Worm (Caenorhabditis elegans) whole organism, late embryonic: Measurements from ENCODE around the gene ulp-2.

Experiments
- C08G9.2 ChIP-seq: sonication (generic microtip); optimal IDR thresholded peaks from 2 replicates; lab custom pipeline; 2016; ENCODE audit warnings: mild to moderate bottlenecking, missing genetic modification characterization, moderate library complexity, missing compliant biosample characterization
- K02D7.2 ChIP-seq: sonication (generic microtip); optimal IDR thresholded peaks from 2 replicates; lab custom pipeline; 2017; ENCODE audit warnings: mild to moderate bottlenecking, missing genetic modification characterization, missing compliant biosample characterization
- K09A11.1 ChIP-seq: sonication (generic microtip); optimal IDR thresholded peaks from 2 replicates; lab custom pipeline; 2017; ENCODE audit warnings: antibody characterized with exemption, mild to moderate bottlenecking, missing genetic modification characterization, missing compliant biosample characterization; ENCODE audit not compliant: insufficient read depth
- T23F11.4 ChIP-seq: fragments of 200-800 bp; sonication (Bioruptor generic); optimal IDR thresholded peaks from 2 replicates; lab custom pipeline; 2018; ENCODE audit warnings: mild to moderate bottlenecking, missing genetic modification characterization, missing compliant biosample characterization
- ceh-18 ChIP-seq: sonication (generic microtip); optimal IDR thresholded peaks from 2 replicates; lab custom pipeline; 2016; ENCODE audit warnings: missing genetic modification characterization, missing compliant biosample characterization
- ceh-19 ChIP-seq: fragments of 200-800 bp; sonication (Bioruptor generic); optimal IDR thresholded peaks from 2 replicates; lab custom pipeline; 2018; ENCODE audit warnings: mild to moderate bottlenecking, missing genetic modification characterization, missing compliant biosample characterization
- ceh-22 ChIP-seq: sonication (generic microtip); optimal IDR thresholded peaks from 2 replicates; lab custom pipeline; 2017; ENCODE audit warnings: missing biosample characterization, missing genetic modification characterization
- ceh-24 ChIP-seq: sonication (generic microtip); optimal IDR thresholded peaks from 2 replicates; lab custom pipeline; 2016; ENCODE audit warnings: mild to moderate bottlenecking, missing genetic modification characterization, missing compliant biosample characterization
- ceh-30 ChIP-seq: fragments of 150-350 bp; optimal IDR thresholded peaks from 2 replicates; lab custom pipeline; 2014; ENCODE audit warnings: missing biosample characterization, missing genetic modification characterization
- ceh-45 ChIP-seq: fragments of 200-800 bp; sonication (Bioruptor generic); IDR thresholded peaks from 2 replicates; pipeline ENCODE4 v1.3.6; 2022; ENCODE audit warnings: missing genetic modification reagents, missing genetic modification characterization, missing compliant biosample characterization
- ceh-48 ChIP-seq: sonication (generic microtip); optimal IDR thresholded peaks from 2 replicates; lab custom pipeline; 2016; ENCODE audit warnings: missing genetic modification characterization, inconsistent platforms, missing compliant biosample characterization
- che-1 ChIP-seq: sonication (generic microtip); optimal IDR thresholded peaks from 2 replicates; lab custom pipeline; 2016; ENCODE audit warnings: mild to moderate bottlenecking, missing genetic modification characterization, missing compliant biosample characterization
- dve-1 ChIP-seq: sonication (generic microtip); optimal IDR thresholded peaks from 2 replicates; lab custom pipeline; 2017; ENCODE audit warnings: antibody characterized with exemption, mild to moderate bottlenecking, missing genetic modification characterization, missing compliant biosample characterization
- elt-2 ChIP-seq: sonication (generic microtip); optimal IDR thresholded peaks from 2 replicates; lab custom pipeline; 2016; ENCODE audit warnings: missing genetic modification reagents, missing genetic modification characterization, missing compliant biosample characterization
- elt-4 ChIP-seq: sonication (generic microtip); optimal IDR thresholded peaks from 2 replicates; lab custom pipeline; 2016; ENCODE audit warnings: missing genetic modification characterization, missing compliant biosample characterization
- eyg-1 ChIP-seq: sonication (generic microtip); optimal IDR thresholded peaks from 2 replicates; lab custom pipeline; 2016; ENCODE audit warnings: missing genotype, missing genetic modification characterization, missing compliant biosample characterization
- gmeb-2 ChIP-seq: sonication (generic microtip); optimal IDR thresholded peaks from 2 replicates; lab custom pipeline; 2016; ENCODE audit warnings: missing genetic modification characterization, inconsistent platforms, missing compliant biosample characterization
- hlh-15 ChIP-seq: sonication (generic microtip); optimal IDR thresholded peaks from 2 replicates; lab custom pipeline; 2016; ENCODE audit warnings: missing genetic modification characterization, missing compliant biosample characterization
- lim-6 ChIP-seq: sonication (generic microtip); optimal IDR thresholded peaks from 2 replicates; lab custom pipeline; 2016; ENCODE audit warnings: missing genetic modification characterization, missing compliant biosample characterization
- lin-11 ChIP-seq: fragments of 200-800 bp; sonication (Bioruptor generic); optimal IDR thresholded peaks from 2 replicates; lab custom pipeline; 2018; ENCODE audit warnings: mild to moderate bottlenecking, missing genetic modification characterization, missing compliant biosample characterization
- madf-2 ChIP-seq: sonication (generic microtip); optimal IDR thresholded peaks from 2 replicates; lab custom pipeline; 2017; ENCODE audit warnings: missing genetic modification characterization, missing compliant biosample characterization
- nfya-1 ChIP-seq: sonication (generic microtip); optimal IDR thresholded peaks from 2 replicates; lab custom pipeline; 2017; ENCODE audit warnings: missing genetic modification characterization, mild to moderate bottlenecking, missing compliant biosample characterization, antibody characterized with exemption, moderate library complexity
- nhr-232 ChIP-seq: sonication (generic microtip); optimal IDR thresholded peaks from 2 replicates; lab custom pipeline; 2016; ENCODE audit warnings: missing genetic modification characterization, missing compliant biosample characterization
- odd-2 ChIP-seq: sonication (generic microtip); optimal IDR thresholded peaks from 2 replicates; lab custom pipeline; 2017; ENCODE audit warnings: antibody characterized with exemption, mild to moderate bottlenecking, missing genetic modification characterization, missing compliant biosample characterization
- pat-9 ChIP-seq: fragments of 200-800 bp; sonication (Bioruptor generic); optimal IDR thresholded peaks from 2 replicates; lab custom pipeline; 2018; ENCODE audit warnings: mild to moderate bottlenecking, missing genetic modification characterization, moderate library complexity, missing compliant biosample characterization
- pros-1 ChIP-seq: fragments of 150-350 bp; optimal IDR thresholded peaks from 2 replicates; lab custom pipeline; 2014; ENCODE audit warnings: missing biosample characterization, missing genetic modification reagents, missing genetic modification characterization
- rnt-1 ChIP-seq: sonication (generic microtip); optimal IDR thresholded peaks from 2 replicates; lab custom pipeline; 2016; ENCODE audit warnings: missing genetic modification characterization, missing compliant biosample characterization
- sox-4 ChIP-seq: sonication (generic microtip); optimal IDR thresholded peaks from 2 replicates; lab custom pipeline; 2017; ENCODE audit warnings: mild to moderate bottlenecking, missing genetic modification characterization, inconsistent platforms, missing compliant biosample characterization
- syd-9 ChIP-seq: sonication (generic microtip); optimal IDR thresholded peaks from 2 replicates; lab custom pipeline; 2016; ENCODE audit warnings: mild to moderate bottlenecking, missing genetic modification characterization, moderate library complexity, missing compliant biosample characterization
- ttx-3 ChIP-seq: sonication (generic microtip); optimal IDR thresholded peaks from 2 replicates; lab custom pipeline; 2016; ENCODE audit warnings: missing genetic modification reagents, missing genetic modification characterization, missing compliant biosample characterization
- unc-3 ChIP-seq, 2 experiments: fragments of 200-800 bp in 1 of 2; sonication (Bioruptor generic) in 1 of 2; sonication (generic microtip) in 1 of 2; conservative IDR thresholded peaks in 1 of 2; optimal IDR thresholded peaks in 1 of 2; 2 replicates each; pipeline versions ENCODE4 v1.3.6 to Lab custom; 2016 to 2022; ENCODE audit warnings: missing compliant biosample characterization in 2 of 2, missing genetic modification characterization in 2 of 2, missing genetic modification reagents in 1 of 2
- unc-42 ChIP-seq: sonication (generic microtip); optimal IDR thresholded peaks from 2 replicates; lab custom pipeline; 2016; ENCODE audit warnings: missing genotype, missing genetic modification characterization, missing compliant biosample characterization
- unc-55 ChIP-seq: sonication (generic microtip); optimal IDR thresholded peaks from 2 replicates; lab custom pipeline; 2017; ENCODE audit warnings: missing biosample characterization, missing genetic modification reagents, missing genetic modification characterization
- ztf-16 ChIP-seq: sonication (generic microtip); optimal IDR thresholded peaks from 2 replicates; lab custom pipeline; 2017; ENCODE audit warnings: missing genetic modification characterization, missing compliant biosample characterization

Gene ulp-2

ce11 chrII:4992977-4993376 is 33.3 kb upstream of the ulp-2 start, which contains the start of gene pigb-1:
Gene pigb-1 (minus strand): TSS chrII:4993077.
- TF ChIP-seq ztf-16 (tag; lab: Kevin White, UChicago): no peak
- TF ChIP-seq eyg-1 (tag; lab: Kevin White, UChicago): no peak
- TF ChIP-seq gmeb-2 (tag; lab: Kevin White, UChicago): no peak
- no peak for TF ChIP-seq C08G9.2 (tag; lab: Kevin White, UChicago)
- TF ChIP-seq sox-4 (tag; lab: Kevin White, UChicago): no peak

- TF ChIP-seq syd-9: no peak
Measured at ce11 chrII:4989802-4990201, 30.1 kb upstream of the ulp-2 start, which contains the start of gene T27F7.12. Gene T27F7.12 (plus strand): TSS chrII:4990102.

ce11 chrII:4987257-4987656 is 27.6 kb upstream of the ulp-2 start:
- TF ChIP-seq che-1 (tag; lab: Kevin White, UChicago) (no peak), hlh-15 (tag; lab: Kevin White, UChicago) (no peak), lim-6 (tag; lab: Kevin White, UChicago) (no peak), madf-2 (tag; lab: Kevin White, UChicago) (no peak), ceh-30 (tag; lab: Kevin White, UChicago) (no peak)

DNA sequence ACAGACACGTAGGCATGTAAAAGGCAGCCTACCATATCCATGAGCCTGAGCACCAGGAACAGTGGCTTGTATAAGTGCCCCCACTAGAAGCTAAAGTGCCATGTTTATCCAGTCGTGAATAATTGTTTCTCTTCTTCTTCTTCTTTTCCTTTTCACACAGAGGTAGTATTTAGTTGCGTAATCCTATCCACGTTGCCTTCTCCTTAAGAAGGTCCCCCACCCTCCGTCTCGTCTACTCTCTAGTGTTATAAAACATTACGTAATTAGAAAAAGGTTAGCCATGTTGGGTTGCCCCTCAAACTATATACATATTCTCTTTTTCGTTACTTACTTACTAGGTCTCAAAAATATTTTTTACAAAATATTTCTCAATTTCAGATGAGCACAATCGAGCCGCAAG is 27.0 kb upstream of the ulp-2 start:
- TF ChIP-seq pros-1 (tag; lab: Kevin White, UChicago) (no peak), gmeb-2 (tag; lab: Kevin White, UChicago) (no peak), rnt-1 (tag; lab: Kevin White, UChicago) (no peak), ceh-45 (no peak), ceh-24 (tag; lab: Kevin White, UChicago) (no peak), odd-2 (tag; lab: Kevin White, UChicago) (no peak), lin-11 (tag; lab: Kevin White, UChicago) (no peak), ceh-19 (GFP tag; lab: Kevin White, UChicago) (no peak), pat-9 (tag; lab: Kevin White, UChicago) (no peak), unc-42 (no peak), nhr-232 (tag; lab: Kevin White, UChicago) (no peak), unc-3 (GFP tag; conservative IDR thresholded peaks at IDR 0.05; lab: Robert Waterston, UW) (no peak), unc-3 (tag; optimal IDR thresholded peaks at IDR 0.05; lab: Kevin White, UChicago) (no peak), ceh-48 (tag; lab: Kevin White, UChicago) (no peak), dve-1 (tag; lab: Kevin White, UChicago) (no peak), sox-4 (tag; lab: Kevin White, UChicago) (no peak), ceh-22 (no peak), madf-2 (tag; lab: Kevin White, UChicago) (no peak)

- peak; percentile 78 for TF ChIP-seq elt-2 (tag; lab: Kevin White, UChicago)
- peak; percentile 63 for TF ChIP-seq unc-55 (GFP tag; lab: Kevin White, UChicago)
- no peak for TF ChIP-seq nfya-1 (tag; lab: Kevin White, UChicago)
- TF ChIP-seq, all 69 proteins: peak for 2
Measured at ce11 chrII:4985961-4986503, 26.4 kb upstream of the ulp-2 start.

DNA sequence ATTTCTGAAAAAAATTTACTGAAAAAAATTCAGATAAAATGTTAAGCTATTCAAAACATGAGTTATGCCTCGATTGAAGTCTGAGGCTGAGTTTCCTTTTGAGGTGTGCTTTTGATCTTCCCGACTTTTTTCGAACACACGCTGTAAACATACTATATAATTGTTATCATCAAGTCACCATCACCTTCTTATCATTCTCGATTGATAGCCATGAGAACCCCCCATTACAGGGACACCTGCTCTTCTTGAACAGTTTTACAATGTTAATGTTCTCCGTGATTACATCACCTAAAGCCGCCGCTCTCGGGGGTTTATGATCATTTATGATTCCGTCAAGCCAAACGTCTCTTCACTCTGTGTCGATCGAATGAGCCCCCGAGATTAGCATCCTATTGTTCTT is 24.5 kb upstream of the ulp-2 start:
- TF ChIP-seq elt-2 (tag; lab: Kevin White, UChicago): peak; percentile 96
- no peak for TF ChIP-seq K02D7.2 (tag; lab: Kevin White, UChicago)
- TF ChIP-seq T23F11.4: no peak
- TF ChIP-seq ceh-18 (tag; lab: Kevin White, UChicago): no peak
- TF ChIP-seq ttx-3 (tag; lab: Kevin White, UChicago): no peak
- no peak for TF ChIP-seq K09A11.1 (tag; lab: Kevin White, UChicago)
- no peak for TF ChIP-seq sox-4 (tag; lab: Kevin White, UChicago)
- TF ChIP-seq elt-4: no peak
